Worm (Caenorhabditis elegans) whole organism, L1 larva: ENCODE results near the gene irld-25.
"Not testable (repeated sequence)": the region's sequence is repeated elsewhere in the genome, so short reads cannot be mapped to it uniquely, and the experiment has no call there.

Source experiments
- C34B4.2 ChIP-seq: sonication (generic microtip); optimal IDR thresholded peaks from 2 replicates; lab custom pipeline; 2017; ENCODE audit warnings: mild to moderate bottlenecking, missing genetic modification characterization, missing compliant biosample characterization
- Y116A8C.19 ChIP-seq: sonication (generic microtip); optimal IDR thresholded peaks from 2 replicates; lab custom pipeline; 2016; ENCODE audit warnings: missing compliant biosample characterization, missing genetic modification characterization, borderline replicate concordance
- aha-1 ChIP-seq: fragments of 150-350 bp; optimal IDR thresholded peaks from 2 replicates; lab custom pipeline; 2014; ENCODE audit warnings: missing biosample characterization, missing genetic modification characterization
- alr-1 ChIP-seq: fragments of 200-800 bp; sonication (Bioruptor generic); optimal IDR thresholded peaks from 2 replicates; lab custom pipeline; 2018; ENCODE audit warnings: borderline replicate concordance, mild to moderate bottlenecking, missing genetic modification characterization, missing compliant biosample characterization
- blmp-1 ChIP-seq: fragments of 150-350 bp; optimal IDR thresholded peaks from 2 replicates; lab custom pipeline; 2014; ENCODE audit warnings: missing biosample characterization, missing genetic modification characterization
- ceh-63 ChIP-seq: fragments of 200-800 bp; sonication (Bioruptor generic); optimal IDR thresholded peaks from 2 replicates; lab custom pipeline; 2018; ENCODE audit warnings: mild to moderate bottlenecking, missing genetic modification characterization, missing compliant biosample characterization
- ceh-8 ChIP-seq: fragments of 200-800 bp; sonication (Bioruptor generic); optimal IDR thresholded peaks from 2 replicates; lab custom pipeline; 2018; ENCODE audit warnings: mild to moderate bottlenecking, missing genetic modification characterization, moderate library complexity, missing compliant biosample characterization
- ceh-82 ChIP-seq, 3 experiments: fragments of 150-350 bp in 1 of 3; sonication (generic microtip) in 2 of 3; optimal IDR thresholded peaks; 2 replicates each; lab custom pipeline; 2014 to 2017; ENCODE audit warnings: missing biosample characterization in 3 of 3, missing genetic modification characterization in 3 of 3
- ceh-90 ChIP-seq: sonication (generic microtip); optimal IDR thresholded peaks from 2 replicates; lab custom pipeline; 2016; ENCODE audit warnings: missing genetic modification characterization, missing compliant biosample characterization
- dsc-1 ChIP-seq: sonication (generic microtip); optimal IDR thresholded peaks from 2 replicates; lab custom pipeline; 2016; ENCODE audit warnings: mild to moderate bottlenecking, missing genetic modification characterization, missing compliant biosample characterization
- elt-2 ChIP-seq: sonication (generic microtip); optimal IDR thresholded peaks from 2 replicates; lab custom pipeline; 2016; ENCODE audit warnings: missing genetic modification characterization, mild to moderate bottlenecking, inconsistent platforms, missing compliant biosample characterization, missing genetic modification reagents
- ets-5 ChIP-seq: fragments of 200-800 bp; sonication (Bioruptor generic); IDR thresholded peaks from 2 replicates; pipeline ENCODE4 v1.3.6; 2022; ENCODE audit warnings: missing genetic modification characterization, missing compliant biosample characterization
- fkh-10 ChIP-seq: sonication (generic microtip); optimal IDR thresholded peaks from 2 replicates; lab custom pipeline; 2017; ENCODE audit warnings: missing biosample characterization, missing genetic modification reagents, missing genetic modification characterization
- fos-1 ChIP-seq: fragments of 150-350 bp; optimal IDR thresholded peaks from 2 replicates; lab custom pipeline; 2014; ENCODE audit warnings: missing biosample characterization, missing genetic modification characterization
- grh-1 ChIP-seq: fragments of 200-800 bp; sonication (Bioruptor generic); IDR thresholded peaks from 2 replicates; pipeline ENCODE4 v1.3.6; 2022; ENCODE audit warnings: missing genetic modification reagents, missing genetic modification characterization, missing compliant biosample characterization
- hlh-17 ChIP-seq: fragments of 200-800 bp; sonication (Bioruptor generic); optimal IDR thresholded peaks from 2 replicates; lab custom pipeline; 2018; ENCODE audit warnings: missing genetic modification characterization, mild to moderate bottlenecking, missing compliant biosample characterization, moderate library complexity, borderline replicate concordance
- hpl-2 ChIP-seq: fragments of 150-350 bp; optimal IDR thresholded peaks from 2 replicates; lab custom pipeline; 2014; ENCODE audit warnings: missing biosample characterization, missing genetic modification reagents, missing genetic modification characterization
- irx-1 ChIP-seq: sonication (generic microtip); optimal IDR thresholded peaks from 2 replicates; lab custom pipeline; 2016; ENCODE audit warnings: missing genetic modification characterization, missing compliant biosample characterization
- isw-1 ChIP-seq: fragments of 200-800 bp; sonication (Bioruptor generic); IDR thresholded peaks from 2 replicates; pipeline ENCODE4 v1.3.6; 2022; ENCODE audit warnings: missing genetic modification characterization, missing compliant biosample characterization
- jun-1 ChIP-seq: fragments of 150-350 bp; optimal IDR thresholded peaks from 2 replicates; lab custom pipeline; 2014; ENCODE audit warnings: missing biosample characterization, missing genetic modification reagents, missing genetic modification characterization
- lin-14 ChIP-seq: fragments of 200-800 bp; sonication (Bioruptor generic); optimal IDR thresholded peaks from 2 replicates; lab custom pipeline; 2018; ENCODE audit warnings: mild to moderate bottlenecking, missing genetic modification characterization, moderate library complexity, missing compliant biosample characterization
- lin-35 ChIP-seq, 2 experiments: fragments of 150-350 bp; optimal IDR thresholded peaks; 2 replicates each; lab custom pipeline; 2014; ENCODE audit warnings: missing biosample characterization in 2 of 2, missing genetic modification characterization in 2 of 2, missing genetic modification reagents in 2 of 2
- mab-9 ChIP-seq: fragments of 200-800 bp; sonication (Bioruptor generic); IDR thresholded peaks from 2 replicates; pipeline ENCODE4 v1.3.6; 2022; ENCODE audit warnings: missing genetic modification reagents, missing genetic modification characterization, missing compliant biosample characterization
- nhr-11 ChIP-seq: fragments of 150-350 bp; optimal IDR thresholded peaks from 2 replicates; lab custom pipeline; 2014; ENCODE audit warnings: missing biosample characterization, missing genetic modification characterization
- nhr-20 ChIP-seq: sonication (generic microtip); optimal IDR thresholded peaks from 2 replicates; lab custom pipeline; 2016; ENCODE audit warnings: mild to moderate bottlenecking, missing genetic modification characterization, missing compliant biosample characterization
- nhr-28 ChIP-seq: fragments of 150-350 bp; optimal IDR thresholded peaks from 2 replicates; lab custom pipeline; 2014; ENCODE audit warnings: missing biosample characterization, missing genetic modification characterization
- nhr-85 ChIP-seq: sonication (generic microtip); peaks from one replicate; lab custom pipeline; 2016; ENCODE audit warnings: missing genetic modification characterization, inconsistent platforms, missing compliant biosample characterization
- nhr-90 ChIP-seq: sonication (generic microtip); optimal IDR thresholded peaks from 2 replicates; lab custom pipeline; 2016; ENCODE audit warnings: mild to moderate bottlenecking, missing genetic modification characterization, missing compliant biosample characterization; ENCODE audit not compliant: poor library complexity
- pag-3 ChIP-seq: sonication (generic microtip); optimal IDR thresholded peaks from 2 replicates; lab custom pipeline; 2017; ENCODE audit warnings: missing genetic modification characterization, mild to moderate bottlenecking, missing compliant biosample characterization, antibody characterized with exemption, borderline replicate concordance; ENCODE audit not compliant: insufficient read depth
- pqm-1 ChIP-seq: sonication (generic microtip); optimal IDR thresholded peaks from 3 replicates; lab custom pipeline; 2017; ENCODE audit warnings: missing biosample characterization, missing genetic modification characterization
- skn-1 ChIP-seq: fragments of 150-350 bp; optimal IDR thresholded peaks from 2 replicates; lab custom pipeline; 2014; ENCODE audit warnings: missing biosample characterization, missing genetic modification characterization
- sptf-1 ChIP-seq: fragments of 150-350 bp; optimal IDR thresholded peaks from 2 replicates; lab custom pipeline; 2014; ENCODE audit warnings: missing biosample characterization, missing genetic modification characterization
- tbx-2 ChIP-seq: sonication (generic microtip); optimal IDR thresholded peaks from 2 replicates; lab custom pipeline; 2016; ENCODE audit warnings: missing genetic modification characterization, missing compliant biosample characterization
- tlp-1 ChIP-seq: fragments of 150-350 bp; optimal IDR thresholded peaks from 2 replicates; lab custom pipeline; 2014; ENCODE audit warnings: missing biosample characterization, missing genetic modification characterization
- unc-98 ChIP-seq: fragments of 200-800 bp; sonication (Bioruptor generic); IDR thresholded peaks from 2 replicates; pipeline ENCODE4 v1.3.6; 2022; ENCODE audit warnings: missing genetic modification characterization, missing compliant biosample characterization

The irld-25 gene

DNA sequence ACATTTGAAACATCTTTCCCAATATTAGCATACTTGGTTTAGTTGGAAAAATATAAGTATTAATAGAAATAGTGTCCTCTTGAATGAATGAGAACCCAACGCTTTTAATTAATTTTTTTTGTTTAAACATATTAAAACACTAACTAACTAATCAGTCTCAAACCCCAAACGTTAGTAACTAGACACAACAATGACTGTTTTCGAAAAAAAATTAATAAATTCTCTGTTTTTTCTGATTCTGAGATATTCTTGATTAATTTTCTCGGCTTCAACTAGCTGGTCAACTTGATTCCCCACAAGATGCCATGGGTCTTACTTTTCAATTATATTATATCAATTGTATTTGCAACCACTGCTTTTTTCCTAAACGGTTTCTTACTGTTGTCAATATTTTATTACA, 30.7 kb downstream of the irld-25 start, which contains the start of gene srbc-76:
TSS of gene srbc-76 (plus strand) at position 301 of the 400 bp plus-strand sequence.
- TF ChIP-seq fkh-10 (GFP tag; lab: Kevin White, UChicago): no peak
- TF ChIP-seq nhr-85 (tag; lab: Kevin White, UChicago): no peak
- TF ChIP-seq irx-1 (tag; lab: Kevin White, UChicago): no peak
- no peak for TF ChIP-seq sptf-1 (tag; lab: Kevin White, UChicago)
- TF ChIP-seq ets-5 (GFP tag; lab: Robert Waterston, UW): no peak
- TF ChIP-seq nhr-90 (tag; lab: Kevin White, UChicago): no peak
- TF ChIP-seq unc-98: no peak
- no peak for TF ChIP-seq tbx-2 (tag; lab: Kevin White, UChicago)
- no peak for TF ChIP-seq ceh-90 (tag; lab: Kevin White, UChicago)
- no peak for TF ChIP-seq aha-1 (tag; lab: Kevin White, UChicago)
- TF ChIP-seq tlp-1 (tag; lab: Kevin White, UChicago): no peak
- TF ChIP-seq ceh-63: no peak
- no peak for TF ChIP-seq nhr-20
- TF ChIP-seq Y116A8C.19 (tag; lab: Kevin White, UChicago): no peak
- TF ChIP-seq hlh-17 (GFP tag; lab: Kevin White, UChicago): no peak
- TF ChIP-seq pqm-1: no peak
- no peak for TF ChIP-seq nhr-11
- TF ChIP-seq, all 84 proteins: peak for 0

DNA sequence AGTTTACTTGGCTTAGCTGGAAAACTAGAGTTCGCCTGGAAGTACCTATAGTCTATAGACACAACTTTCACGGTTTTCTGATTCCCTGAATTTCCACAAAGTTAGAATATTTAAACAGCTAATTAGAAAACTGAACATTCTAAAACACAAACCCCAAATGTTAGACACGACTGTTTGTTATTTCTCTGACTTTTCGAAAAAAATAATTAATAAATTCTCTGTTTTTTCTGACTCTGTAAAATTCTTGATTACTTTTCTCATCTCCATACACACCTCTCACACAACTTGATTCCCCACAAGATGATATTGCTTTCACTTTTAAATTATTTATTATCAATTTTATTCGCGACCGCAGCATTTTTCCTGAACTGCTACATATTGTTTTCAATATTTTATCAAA, 32.1 kb downstream of the irld-25 start, which contains the start of gene srbc-75:
TSS of gene srbc-75 (plus strand) at position 301 of the 400 bp plus-strand sequence.
- TF ChIP-seq sptf-1 (tag; lab: Kevin White, UChicago) (no peak), blmp-1 (tag; lab: Kevin White, UChicago) (peak; percentile 3), lin-14 (GFP tag; lab: Kevin White, UChicago) (no peak)

DNA sequence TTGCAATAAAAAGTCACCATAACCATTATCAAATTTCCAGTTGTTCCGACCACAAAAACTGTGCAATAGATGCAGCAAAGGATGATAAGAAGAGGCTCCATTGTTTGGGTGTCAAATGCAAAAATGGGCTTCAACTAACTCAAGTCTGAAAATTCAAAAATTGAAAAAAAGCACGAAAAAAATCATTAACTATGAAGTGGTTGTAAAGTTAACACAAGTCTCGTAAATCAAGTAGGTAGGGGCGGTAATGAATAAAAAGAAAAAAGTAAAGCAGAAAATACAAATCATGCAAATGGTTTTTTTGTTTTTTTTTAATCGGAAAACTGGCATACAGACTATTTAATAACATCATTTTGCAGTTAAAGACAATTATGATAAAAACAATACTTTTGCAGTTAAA, 35.2 kb downstream of the irld-25 start, which contains the start of gene srsx-39:
TSS of gene srsx-39 (minus strand) at position 101 of the 400 bp plus-strand sequence.
- not testable (repeated sequence) for TF ChIP-seq lin-35 (GFP tag; optimal IDR thresholded peaks at IDR 0.05; lab: Kevin White, UChicago); C34B4.2 (tag; lab: Kevin White, UChicago); alr-1

DNA sequence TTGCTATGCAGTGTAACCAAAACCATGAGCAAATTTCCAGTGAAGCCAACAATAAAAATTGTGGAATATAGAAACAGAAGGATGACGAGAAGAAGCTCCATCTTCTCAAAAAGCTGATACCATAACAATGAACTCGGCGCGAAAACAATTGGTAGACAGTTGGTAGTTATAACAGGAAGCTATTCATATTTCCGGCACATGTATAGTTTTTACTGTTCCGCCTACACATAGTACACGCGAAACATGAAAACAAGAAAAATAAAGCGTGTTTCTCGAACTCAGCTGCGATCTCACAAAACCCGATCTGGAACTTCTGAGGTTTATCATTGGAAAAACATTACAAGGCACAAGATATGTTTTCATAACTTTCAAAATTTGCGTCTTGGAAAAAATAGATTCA, 37.6 kb downstream of the irld-25 start, which contains the start of gene srsx-37:
TSS of gene srsx-37 (minus strand) at position 101 of the 400 bp plus-strand sequence.
- TF ChIP-seq isw-1 (GFP tag; lab: Robert Waterston, UW) (no peak), ceh-82 (tag; optimal IDR thresholded peaks at IDR 0.05; lab: Kevin White, UChicago) (no peak), pag-3 (tag; lab: Kevin White, UChicago) (no peak), ceh-8 (GFP tag; lab: Kevin White, UChicago) (no peak), nhr-28 (tag; lab: Kevin White, UChicago) (no peak), skn-1 (tag; lab: Kevin White, UChicago) (no peak), fos-1 (tag; lab: Kevin White, UChicago) (no peak), blmp-1 (tag; lab: Kevin White, UChicago) (no peak), elt-2 (no peak), mab-9 (GFP tag; lab: Robert Waterston, UW) (no peak), nhr-11 (no peak), jun-1 (tag; lab: Kevin White, UChicago) (no peak), grh-1 (GFP tag; lab: Robert Waterston, UW) (no peak)

DNA sequence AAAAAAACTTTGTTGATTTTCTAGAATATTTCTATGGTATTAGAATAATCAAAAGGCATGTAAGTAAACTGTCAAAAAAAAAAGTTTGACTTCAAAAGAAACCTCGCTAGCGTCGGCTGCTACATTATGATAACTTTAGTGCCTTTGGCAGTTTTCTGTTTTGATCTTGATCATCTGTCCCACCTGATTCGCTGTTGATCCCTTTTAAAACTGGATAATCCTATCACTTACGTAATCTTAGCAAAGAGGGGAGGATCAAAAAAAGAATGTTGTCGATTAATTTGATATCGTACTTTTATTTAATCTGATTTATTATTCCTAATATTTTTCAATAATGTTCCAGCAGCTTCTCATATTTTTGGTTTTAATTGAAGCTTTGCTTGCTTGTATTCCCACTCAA, 38.5 kb downstream of the irld-25 start, which contains the start of gene M01B2.8:
TSS of gene M01B2.8 (plus strand) at position 301 of the 400 bp plus-strand sequence.
- TF ChIP-seq dsc-1 (tag; lab: Kevin White, UChicago): peak; percentile 0
- no peak for TF ChIP-seq hpl-2
